Worm (Caenorhabditis elegans): ENCODE results near the gene M05D6.9.
A peak's percentile ranks its signal among the peaks of the same experiment; 100 is the strongest.

DNA sequence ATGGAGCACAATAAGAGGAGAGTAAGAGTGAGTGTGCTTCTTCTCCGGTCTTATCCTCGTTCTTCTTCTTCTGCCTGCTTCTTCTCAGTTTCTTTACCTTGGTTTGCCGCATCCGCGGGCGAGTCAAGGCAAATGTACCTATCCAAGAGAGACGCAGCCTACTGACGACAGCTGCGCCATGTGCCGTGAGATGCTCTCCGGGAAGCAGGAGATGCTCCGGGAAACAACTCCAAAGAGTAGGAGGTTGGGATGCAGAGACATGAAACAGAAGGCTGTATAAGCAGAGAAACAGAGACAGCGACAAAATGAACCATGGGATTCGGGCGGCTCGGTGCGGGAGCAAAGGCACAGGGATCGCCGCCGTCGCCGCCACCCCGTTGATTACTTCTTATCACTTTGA is 4.9 kb downstream of the M05D6.9 start:
- TF ChIP-seq cog-1 (tag; optimal IDR thresholded peaks at IDR 0.05) (no peak), tab-1 (GFP tag; IDR thresholded peaks at IDR 0.05) (no peak), ztf-23 (GFP tag; IDR thresholded peaks at IDR 0.05) (no peak), T22C8.4 (GFP tag; IDR thresholded peaks at IDR 0.05) (no peak), klf-2 (GFP tag; conservative IDR thresholded peaks at IDR 0.05) (no peak), flt-1 (GFP tag; IDR thresholded peaks at IDR 0.05) (0 out of 2 replicates have a peak, but pooled peaks have one; percentile 47), ref-1 (GFP tag; conservative IDR thresholded peaks at IDR 0.05) (no peak), med-1 (GFP tag; optimal IDR thresholded peaks at IDR 0.05; ENCODE audit: insufficient read depth) (no peak)

All from whole organism, midembryonic.